Fruit fly (Drosophila melanogaster): Measurements from ENCODE around the gene mRpL2.
A peak's percentile ranks its signal among the peaks of the same experiment; 100 is the strongest.

The mRpL2 gene

dm6 chr3L:11097982-11098663 lies 22.5 kb upstream of the mRpL2 start, which contains the start of the genes Irbp18 and APP-BP1 (continued):
- TF ChIP-seq Mad (GFP tag; optimal IDR thresholded peaks at IDR 0.05) (peak; percentile 96), wek (GFP tag; optimal IDR thresholded peaks at IDR 0.05) (peak; percentile 70), CG7963 (GFP tag; IDR thresholded peaks at IDR 0.05; ENCODE audit: partially characterized antibody) (no peak), MESR4 (GFP tag; optimal IDR thresholded peaks at IDR 0.05) (peak; percentile 31), nerfin-2 (GFP tag; IDR thresholded peaks at IDR 0.05; ENCODE audit: partially characterized antibody) (no peak), Fer3 (tag; optimal IDR thresholded peaks at IDR 0.05) (peak; percentile 90), crc (GFP tag; optimal IDR thresholded peaks at IDR 0.05) (peak; percentile 91), HmgZ (tag; optimal IDR thresholded peaks at IDR 0.05) (peak; percentile 96), CG34224 (GFP tag; IDR thresholded peaks at IDR 0.05; ENCODE audit: partially characterized antibody) (no peak), sens (GFP tag) (peak; percentile 99), CG10321 (GFP tag; IDR thresholded peaks at IDR 0.05) (peak; percentile 39; the same call in 1 of the 2 replicates), ERR (GFP tag; optimal IDR thresholded peaks at IDR 0.05) (peak; percentile 88), CG7928 (GFP tag; optimal IDR thresholded peaks at IDR 0.05) (peak; percentile 69), Fer1 (GFP tag; optimal IDR thresholded peaks at IDR 0.05) (peak; percentile 94)

DNA sequence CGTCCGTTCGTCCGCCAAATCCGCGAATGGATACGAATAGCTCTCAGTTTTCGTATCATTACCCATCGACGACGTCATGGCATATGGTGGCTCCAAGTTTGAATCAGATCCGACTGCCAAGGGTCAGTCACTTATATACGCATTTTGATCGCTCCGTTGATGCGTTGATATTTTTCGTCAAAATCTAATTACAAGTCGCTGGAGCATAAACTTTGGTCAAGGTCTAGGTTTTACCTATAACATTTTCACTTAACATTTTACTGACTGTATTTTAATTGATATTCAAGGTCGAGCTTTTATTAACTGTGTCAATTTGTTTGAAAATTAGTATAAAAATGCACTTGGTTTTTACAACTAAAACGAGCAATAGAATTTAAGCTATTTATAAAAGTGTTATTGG lies 19.0 kb upstream of the mRpL2 start, which contains the start of gene Elo68beta:
Gene Elo68beta (minus strand): TSS at position 101 of the 400 bp plus-strand sequence.
- TF ChIP-seq BtbVII (GFP tag; optimal IDR thresholded peaks at IDR 0.05) (no peak), Eip74EF (GFP tag; optimal IDR thresholded peaks at IDR 0.05) (no peak), CG16863 (GFP tag; optimal IDR thresholded peaks at IDR 0.05) (no peak), BEAF-32 (GFP tag; optimal IDR thresholded peaks at IDR 0.05) (no peak), CG13123 (GFP tag; optimal IDR thresholded peaks at IDR 0.05) (no peak), da (GFP tag; optimal IDR thresholded peaks at IDR 0.05) (no peak), sr (GFP tag; IDR thresholded peaks at IDR 0.05) (no peak), HHEX (GFP tag; optimal IDR thresholded peaks at IDR 0.05) (no peak), phol (tag; optimal IDR thresholded peaks at IDR 0.05) (no peak), tgo (GFP tag; IDR thresholded peaks at IDR 0.05) (no peak)

DNA sequence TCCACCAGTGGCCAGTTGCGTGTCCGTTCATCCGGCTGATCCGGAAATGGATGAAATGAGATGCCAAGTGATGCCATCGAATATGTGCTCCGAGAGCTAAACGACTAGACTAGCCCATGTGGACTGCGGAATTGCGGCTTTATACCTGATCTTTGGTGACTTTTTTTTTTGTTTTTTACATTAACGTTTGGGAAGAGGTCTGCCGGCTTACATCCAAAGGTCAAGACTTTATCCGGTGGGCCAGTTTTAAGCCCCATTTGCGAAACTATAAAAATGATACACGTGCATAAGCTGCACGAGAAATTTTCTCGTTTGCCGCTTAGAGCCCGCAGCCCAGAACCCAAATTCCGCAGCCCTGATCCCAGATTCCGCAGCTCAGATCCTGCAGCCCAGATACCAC lies 17.7 kb upstream of the mRpL2 start, which contains the start of gene Elo68alpha:
Gene Elo68alpha (minus strand): TSS at position 101 of the 400 bp plus-strand sequence.
- TF ChIP-seq klu (GFP tag; IDR thresholded peaks at IDR 0.05) (no peak), Dref (GFP tag; IDR thresholded peaks at IDR 0.05) (no peak), trem (tag; optimal IDR thresholded peaks at IDR 0.05) (no peak)

DNA sequence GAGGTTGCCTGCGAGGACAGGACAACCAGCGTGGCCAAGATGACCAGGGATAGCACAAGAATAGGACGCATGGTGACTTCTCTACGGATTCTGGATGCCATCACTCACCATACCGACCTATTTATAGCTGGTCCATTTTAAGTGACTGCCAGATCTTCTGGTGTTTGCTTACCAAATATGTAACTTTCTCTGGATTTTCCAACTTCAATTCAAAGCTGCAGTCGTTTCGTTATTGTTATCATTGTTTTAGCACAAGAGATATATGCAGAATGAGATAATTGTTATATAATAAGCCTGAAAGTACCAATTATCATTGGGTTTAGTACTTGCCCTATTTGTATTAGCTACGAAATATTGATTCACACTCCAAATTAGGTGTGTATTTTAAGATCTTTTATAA lies 16.9 kb upstream of the mRpL2 start, which contains the start of gene CG32071:
Gene CG32071 (minus strand): TSS at position 101 of the 400 bp plus-strand sequence.
- peak in 1 of 2 experiments; percentile 71 for TF ChIP-seq Pdp1 (GFP tag; optimal IDR thresholded peaks at IDR 0.05)
- no peak for TF ChIP-seq org-1 (GFP tag; optimal IDR thresholded peaks at IDR 0.05)

dm6 chr3L:11107432-11107831 lies 13.2 kb upstream of the mRpL2 start, which contains the start of gene CG32073:
Gene CG32073 (minus strand): TSS chr3L:11107582.
- TF ChIP-seq pum (GFP tag; optimal IDR thresholded peaks at IDR 0.05) (no peak), gsb (GFP tag; IDR thresholded peaks at IDR 0.05) (no peak), ranshi (GFP tag; IDR thresholded peaks at IDR 0.05) (no peak; the same call in 1 of the 2 replicates), maf-S (GFP tag; optimal IDR thresholded peaks at IDR 0.05) (no peak), CG6689 (GFP tag; IDR thresholded peaks at IDR 0.05) (no peak), ssp (GFP tag; IDR thresholded peaks at IDR 0.05) (no peak), CG12104 (GFP tag; optimal IDR thresholded peaks at IDR 0.05) (no peak), CG6765 (GFP tag; optimal IDR thresholded peaks at IDR 0.05) (no peak), CG9817 (tag; optimal IDR thresholded peaks at IDR 0.05) (no peak), vvl (GFP tag; IDR thresholded peaks at IDR 0.05) (peak; percentile 36; the same call in 1 of the 2 replicates), slp2 (GFP tag; optimal IDR thresholded peaks at IDR 0.05) (no peak), HHEX (GFP tag; optimal IDR thresholded peaks at IDR 0.05) (peak; percentile 51), dm (GFP tag; optimal IDR thresholded peaks at IDR 0.05) (no peak), gro (GFP tag; optimal IDR thresholded peaks at IDR 0.05) (no peak), zfh2 (GFP tag; optimal IDR thresholded peaks at IDR 0.05) (no peak), Fer3 (tag; optimal IDR thresholded peaks at IDR 0.05) (no peak), Sox102F (GFP tag; optimal IDR thresholded peaks at IDR 0.05) (no peak)

Measured in whole organism, embryonic.